Fruit fly (Drosophila melanogaster) whole organism, prepupa: ENCODE measurements around the gene CG3597.

Source experiments
- Blimp-1 ChIP-seq: fragments of 200-800 bp; sonication (Bioruptor generic); optimal IDR thresholded peaks from 3 replicates; lab custom pipeline; 2017; ENCODE audit warnings: missing biosample characterization, missing genetic modification characterization, mild to moderate bottlenecking, moderate library complexity, missing genetic modification reagents
- CG10631 ChIP-seq: fragments of 200-800 bp; sonication (Bioruptor generic); optimal IDR thresholded peaks from 2 replicates; lab custom pipeline; 2016; ENCODE audit warnings: missing biosample characterization, missing genetic modification characterization
- CG10669 ChIP-seq: fragments of 200-800 bp; sonication (Bioruptor generic); optimal IDR thresholded peaks from 3 replicates; lab custom pipeline; 2018; ENCODE audit warnings: missing biosample characterization, mild to moderate bottlenecking, missing genetic modification characterization, moderate library complexity
- CG11294 ChIP-seq: fragments of 200-800 bp; sonication (Bioruptor generic); IDR thresholded peaks from 2 replicates; pipeline ENCODE4 v1.3.6; 2022; ENCODE audit warnings: missing biosample characterization, missing genetic modification characterization
- CG11902 ChIP-seq: fragments of 200-800 bp; sonication (Bioruptor generic); optimal IDR thresholded peaks from 3 replicates; lab custom pipeline; 2016; ENCODE audit warnings: missing biosample characterization, missing genetic modification characterization
- CG15336 ChIP-seq: fragments of 200-800 bp; sonication (Bioruptor generic); IDR thresholded peaks from 2 replicates; pipeline ENCODE4 v1.3.6; 2022; ENCODE audit warnings: missing biosample characterization, missing genetic modification characterization
- CG1621 ChIP-seq: fragments of 200-800 bp; sonication (Bioruptor generic); optimal IDR thresholded peaks from 3 replicates; lab custom pipeline; 2018; ENCODE audit warnings: missing biosample characterization, mild to moderate bottlenecking, missing genetic modification characterization
- CG16779 ChIP-seq: fragments of 200-800 bp; sonication (Bioruptor generic); optimal IDR thresholded peaks from 3 replicates; lab custom pipeline; 2017; ENCODE audit warnings: missing biosample characterization, mild to moderate bottlenecking, missing genetic modification characterization
- CG3032 ChIP-seq: fragments of 200-800 bp; optimal IDR thresholded peaks from 2 replicates; lab custom pipeline; 2019; ENCODE audit warnings: missing biosample characterization, mild to moderate bottlenecking, missing genetic modification characterization, moderate library complexity
- CG31627 ChIP-seq: fragments of 200-800 bp; sonication (Bioruptor generic); optimal IDR thresholded peaks from 3 replicates; lab custom pipeline; 2016; ENCODE audit warnings: missing biosample characterization, missing genetic modification characterization
- CG32006 ChIP-seq: fragments of 200-800 bp; sonication (Bioruptor generic); optimal IDR thresholded peaks from 3 replicates; lab custom pipeline; 2017; ENCODE audit warnings: missing biosample characterization, mild to moderate bottlenecking, missing genetic modification characterization
- CG34406 ChIP-seq: fragments of 200-800 bp; sonication (Bioruptor generic); optimal IDR thresholded peaks from 3 replicates; lab custom pipeline; 2016; ENCODE audit warnings: missing biosample characterization, missing genetic modification characterization
- CG3919 ChIP-seq: fragments of 200-800 bp; sonication (Bioruptor generic); optimal IDR thresholded peaks from 3 replicates; lab custom pipeline; 2016; ENCODE audit warnings: missing biosample characterization, missing genetic modification characterization
- CG6163 ChIP-seq: fragments of 200-800 bp; sonication (Bioruptor generic); IDR thresholded peaks from 3 replicates; pipeline ENCODE4 v1.3.6; 2022; ENCODE audit warnings: missing biosample characterization, missing genetic modification characterization
- CG6276 ChIP-seq: fragments of 200-800 bp; sonication (Bioruptor generic); optimal IDR thresholded peaks from 2 replicates; lab custom pipeline; 2017; ENCODE audit warnings: missing biosample characterization, mild to moderate bottlenecking, missing genetic modification characterization
- CG6792 ChIP-seq: fragments of 200-800 bp; sonication (Bioruptor generic); optimal IDR thresholded peaks from 3 replicates; lab custom pipeline; 2016; ENCODE audit warnings: missing biosample characterization, missing genetic modification characterization
- CG6808 ChIP-seq: fragments of 200-800 bp; sonication (Bioruptor generic); optimal IDR thresholded peaks from 3 replicates; lab custom pipeline; 2017; ENCODE audit warnings: missing biosample characterization, missing genetic modification characterization, mild to moderate bottlenecking, moderate library complexity, missing genetic modification reagents
- CG6854 ChIP-seq: fragments of 200-800 bp; sonication (Bioruptor generic); optimal IDR thresholded peaks from 2 replicates; lab custom pipeline; 2017; ENCODE audit warnings: missing biosample characterization, mild to moderate bottlenecking, missing genetic modification characterization
- CG7368 ChIP-seq: fragments of 200-800 bp; sonication (Bioruptor generic); optimal IDR thresholded peaks from 3 replicates; lab custom pipeline; 2016; ENCODE audit warnings: missing biosample characterization, missing genetic modification characterization
- CG8632 ChIP-seq: fragments of 200-800 bp; sonication (Bioruptor generic); optimal IDR thresholded peaks from 3 replicates; lab custom pipeline; 2016; ENCODE audit warnings: missing biosample characterization, missing genetic modification characterization
- CG9139 ChIP-seq: fragments of 200-800 bp; sonication (Bioruptor generic); optimal IDR thresholded peaks from 3 replicates; lab custom pipeline; 2017; ENCODE audit warnings: missing biosample characterization, mild to moderate bottlenecking, missing genetic modification characterization
- Eip75B ChIP-seq: fragments of 200-800 bp; sonication (Bioruptor generic); optimal IDR thresholded peaks from 3 replicates; lab custom pipeline; 2016; ENCODE audit warnings: missing biosample characterization, missing genetic modification characterization
- Eip78C ChIP-seq: fragments of 200-800 bp; sonication (Bioruptor generic); peaks from one replicate; lab custom pipeline; 2016; ENCODE audit warnings: missing biosample characterization, missing genetic modification characterization
- Eip93F ChIP-seq: fragments of 200-800 bp; sonication (Bioruptor generic); optimal IDR thresholded peaks from 2 replicates; lab custom pipeline; 2016; ENCODE audit warnings: missing biosample characterization, mild to moderate bottlenecking, missing genetic modification characterization
- Ets21C ChIP-seq: fragments of 200-800 bp; sonication (Bioruptor generic); optimal IDR thresholded peaks from 3 replicates; lab custom pipeline; 2016; ENCODE audit warnings: missing biosample characterization, missing genetic modification characterization
- Ets96B ChIP-seq: fragments of 200-800 bp; optimal IDR thresholded peaks from 2 replicates; lab custom pipeline; 2019; ENCODE audit warnings: missing biosample characterization, mild to moderate bottlenecking, missing genetic modification characterization, moderate library complexity
- Gug ChIP-seq: fragments of 200-800 bp; sonication (Bioruptor generic); IDR thresholded peaks from 2 replicates; pipeline ENCODE4 v1.3.6; 2022; ENCODE audit warnings: missing biosample characterization, missing genetic modification characterization
- Hr38 ChIP-seq: sonication (Bioruptor generic); optimal IDR thresholded peaks from 2 replicates; lab custom pipeline; 2016; ENCODE audit warnings: missing biosample characterization, missing genetic modification characterization
- Hr4 ChIP-seq: fragments of 200-800 bp; sonication (Bioruptor generic); optimal IDR thresholded peaks from 3 replicates; lab custom pipeline; 2016; ENCODE audit warnings: missing biosample characterization, missing genetic modification characterization
- Lpt ChIP-seq: fragments of 200-800 bp; sonication (Bioruptor generic); optimal IDR thresholded peaks from 3 replicates; lab custom pipeline; 2016; ENCODE audit warnings: missing biosample characterization, missing genetic modification characterization
- OdsH ChIP-seq: fragments of 200-800 bp; sonication (Bioruptor generic); optimal IDR thresholded peaks from 3 replicates; lab custom pipeline; 2016; ENCODE audit warnings: missing biosample characterization, missing genetic modification characterization
- Smox ChIP-seq: fragments of 200-800 bp; sonication (Bioruptor generic); optimal IDR thresholded peaks from 3 replicates; lab custom pipeline; 2016; ENCODE audit warnings: missing biosample characterization, missing genetic modification characterization
- Sox102F ChIP-seq: fragments of 200-800 bp; sonication (Bioruptor generic); optimal IDR thresholded peaks from 2 replicates; lab custom pipeline; 2016; ENCODE audit warnings: missing biosample characterization, mild to moderate bottlenecking, missing genetic modification characterization
- achi ChIP-seq: fragments of 200-800 bp; sonication (Bioruptor generic); optimal IDR thresholded peaks from 3 replicates; lab custom pipeline; 2016; ENCODE audit warnings: missing biosample characterization, missing genetic modification characterization
- acj6 ChIP-seq: fragments of 200-800 bp; sonication (Bioruptor generic); optimal IDR thresholded peaks from 3 replicates; lab custom pipeline; 2016; ENCODE audit warnings: missing biosample characterization, missing genetic modification characterization
- cyc ChIP-seq: fragments of 200-800 bp; sonication (Bioruptor generic); optimal IDR thresholded peaks from 3 replicates; lab custom pipeline; 2016; ENCODE audit warnings: missing biosample characterization, missing genetic modification characterization
- dsx ChIP-seq: fragments of 200-800 bp; optimal IDR thresholded peaks from 3 replicates; lab custom pipeline; 2019; ENCODE audit warnings: missing biosample characterization, mild to moderate bottlenecking, missing genetic modification characterization, moderate library complexity; ENCODE audit not compliant: poor library complexity, severe bottlenecking
- eg ChIP-seq: fragments of 200-800 bp; sonication (Bioruptor generic); IDR thresholded peaks from 3 replicates; pipeline ENCODE4 v1.3.6; 2022; ENCODE audit warnings: missing biosample characterization, missing genetic modification characterization
- esn ChIP-seq: fragments of 200-800 bp; sonication (Bioruptor generic); optimal IDR thresholded peaks from 2 replicates; lab custom pipeline; 2016; ENCODE audit warnings: missing biosample characterization, mild to moderate bottlenecking, missing genetic modification characterization, moderate library complexity
- fd59A ChIP-seq: fragments of 200-800 bp; sonication (Bioruptor generic); optimal IDR thresholded peaks from 2 replicates; lab custom pipeline; 2017; ENCODE audit warnings: missing biosample characterization, mild to moderate bottlenecking, missing genetic modification characterization, missing genetic modification reagents
- fd85E ChIP-seq: fragments of 200-800 bp; sonication (Bioruptor generic); optimal IDR thresholded peaks from 3 replicates; lab custom pipeline; 2016; ENCODE audit warnings: missing biosample characterization, missing genetic modification characterization
- fkh ChIP-seq: fragments of 200-800 bp; sonication (Bioruptor generic); optimal IDR thresholded peaks from 3 replicates; lab custom pipeline; 2017; ENCODE audit warnings: missing biosample characterization, mild to moderate bottlenecking, missing genetic modification characterization, moderate library complexity
- lz ChIP-seq: fragments of 200-800 bp; sonication (Bioruptor generic); optimal IDR thresholded peaks from 3 replicates; lab custom pipeline; 2016; ENCODE audit warnings: missing biosample characterization, missing genetic modification characterization
- net ChIP-seq: fragments of 200-800 bp; sonication (Bioruptor generic); optimal IDR thresholded peaks from 3 replicates; lab custom pipeline; 2016; ENCODE audit warnings: missing biosample characterization, missing genetic modification characterization
- pdm3 ChIP-seq: fragments of 200-800 bp; sonication (Bioruptor generic); optimal IDR thresholded peaks from 3 replicates; lab custom pipeline; 2016; ENCODE audit warnings: missing biosample characterization, missing genetic modification characterization
- salr ChIP-seq, 2 experiments: fragments of 200-800 bp; sonication (Bioruptor generic); optimal IDR thresholded peaks; 3 replicates each; lab custom pipeline; 2016 to 2018; ENCODE audit warnings: missing biosample characterization in 2 of 2, missing genetic modification characterization in 2 of 2, mild to moderate bottlenecking in 1 of 2
- ss ChIP-seq, 2 experiments: fragments of 200-800 bp; sonication (Bioruptor generic); optimal IDR thresholded peaks; 2 replicates in 1 of 2; 3 replicates in 1 of 2; lab custom pipeline; 2017 to 2018; ENCODE audit warnings: mild to moderate bottlenecking in 2 of 2, missing biosample characterization in 2 of 2, missing genetic modification characterization in 2 of 2, moderate library complexity in 1 of 2
- svp ChIP-seq: fragments of 200-800 bp; sonication (Bioruptor generic); peaks from one replicate; lab custom pipeline; 2016; ENCODE audit warnings: missing biosample characterization, missing genetic modification characterization
- topi ChIP-seq: fragments of 200-800 bp; sonication (Bioruptor generic); optimal IDR thresholded peaks from 3 replicates; lab custom pipeline; 2016; ENCODE audit warnings: missing biosample characterization, missing genetic modification characterization
- vri ChIP-seq: fragments of 200-800 bp; sonication (Bioruptor generic); optimal IDR thresholded peaks from 3 replicates; lab custom pipeline; 2016; ENCODE audit warnings: missing biosample characterization, mild to moderate bottlenecking, missing genetic modification characterization

The CG3597 gene

DNA sequence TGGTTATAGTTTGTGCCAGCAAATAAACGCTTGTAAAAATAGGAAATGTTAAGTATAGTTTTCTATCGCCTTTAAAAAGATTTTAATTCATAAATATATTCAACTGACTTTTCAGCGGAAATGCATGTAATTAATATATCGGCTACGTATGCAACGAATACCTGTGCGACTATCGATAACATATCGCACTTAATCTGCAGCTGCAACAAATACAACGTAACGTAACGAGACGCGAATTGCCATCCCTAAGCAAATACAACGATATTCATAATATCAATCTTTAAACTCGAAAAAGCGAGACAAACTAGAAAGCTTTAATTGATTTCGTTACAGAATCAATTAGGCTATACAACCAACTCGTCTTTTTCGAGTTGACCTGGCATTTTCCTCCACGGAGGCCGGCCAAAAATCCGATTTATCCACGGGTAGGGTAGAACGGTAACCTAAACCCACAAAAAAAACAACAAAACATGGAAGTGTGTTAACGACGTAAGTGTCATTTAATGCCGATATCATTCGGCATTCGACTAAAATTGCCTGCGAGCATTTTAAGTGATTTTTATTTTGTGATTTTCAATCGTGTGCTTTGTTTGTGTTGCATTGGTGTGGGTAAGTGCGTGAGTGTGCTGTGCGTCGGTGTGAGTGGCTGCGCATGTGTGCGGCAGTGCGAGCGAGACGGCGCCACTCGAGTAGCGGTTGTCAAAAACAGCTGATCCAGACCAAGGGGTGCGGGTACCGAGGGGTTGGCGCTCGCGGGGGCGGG is 4.5 kb upstream of the CG3597 start, which contains the start of gene Atxn7:
Gene Atxn7, plus strand, starts transcription at position 187 of the 763 bp plus-strand sequence.
- TF ChIP-seq pdm3 (GFP tag; lab: Kevin White, UChicago) (peak; percentile 64), CG6163 (GFP tag; lab: Robert Waterston, UW) (peak; percentile 80), vri (GFP tag; lab: Kevin White, UChicago) (no peak), CG6792 (GFP tag; lab: Kevin White, UChicago) (peak; percentile 46), achi (peak; percentile 100), CG34406 (GFP tag; lab: Kevin White, UChicago) (peak; percentile 70), Blimp-1 (GFP tag; lab: Kevin White, UChicago) (peak; percentile 59), CG6276 (no peak), CG9139 (GFP tag; lab: Kevin White, UChicago) (peak; percentile 20), ss (GFP tag; optimal IDR thresholded peaks at IDR 0.05; lab: Kevin White, UChicago) (peak; percentile 28 to 47), fd59A (GFP tag; lab: Kevin White, UChicago) (peak; percentile 40), CG15336 (GFP tag; lab: Robert Waterston, UW) (peak; percentile 16; the same call in 1 of the 2 replicates), cyc (GFP tag; lab: Kevin White, UChicago) (peak; percentile 69), Hr38 (GFP tag; lab: Kevin White, UChicago) (no peak), Hr4 (GFP tag; lab: Kevin White, UChicago) (peak; percentile 3), CG11902 (GFP tag; lab: Kevin White, UChicago) (peak; percentile 6), Smox (GFP tag; lab: Kevin White, UChicago) (peak; percentile 67), esn (GFP tag; lab: Kevin White, UChicago) (peak; percentile 84), OdsH (GFP tag; lab: Kevin White, UChicago) (peak; percentile 65), CG3032 (tag; lab: Kevin White, UChicago) (peak; percentile 47), Ets21C (GFP tag; lab: Kevin White, UChicago) (peak; percentile 1), salr (GFP tag; optimal IDR thresholded peaks at IDR 0.05; lab: Kevin White, UChicago) (peak in 1 of 2 experiments; percentile 68), Eip75B (peak; percentile 65), CG3919 (peak; percentile 100), eg (GFP tag; lab: Robert Waterston, UW) (peak; percentile 80), Lpt (GFP tag; lab: Kevin White, UChicago) (peak; percentile 22), dsx (GFP tag; lab: Kevin White, UChicago) (peak; percentile 74), net (GFP tag; lab: Kevin White, UChicago) (peak; percentile 47), Gug (GFP tag; lab: Robert Waterston, UW) (no peak), fkh (GFP tag; lab: Kevin White, UChicago) (peak; percentile 97), CG31627 (peak; percentile 72), CG1621 (tag; lab: Kevin White, UChicago) (peak; percentile 46), Ets96B (tag; lab: Kevin White, UChicago) (no peak), CG16779 (peak; percentile 50), CG11294 (GFP tag; lab: Robert Waterston, UW) (no peak), Sox102F (GFP tag; lab: Kevin White, UChicago) (peak; percentile 70), fd85E (peak; percentile 9), CG6808 (GFP tag; lab: Kevin White, UChicago) (peak; percentile 30), CG7368 (peak; percentile 17), svp (peak; percentile 80), CG32006 (peak; percentile 2), lz (GFP tag; lab: Kevin White, UChicago) (peak; percentile 81), CG10669 (GFP tag; lab: Kevin White, UChicago) (peak; percentile 46), Eip93F (GFP tag; lab: Kevin White, UChicago) (no peak), CG8632 (GFP tag; lab: Kevin White, UChicago) (peak; percentile 46), topi (peak; percentile 76), Eip78C (peak; percentile 86), CG10631 (peak; percentile 13), acj6 (GFP tag; lab: Kevin White, UChicago) (peak; percentile 70), CG6854 (GFP tag; lab: Kevin White, UChicago) (peak; percentile 76)
